Fruit fly (Drosophila melanogaster) whole organism, embryonic: Measurements from ENCODE around the gene CG32713.

Experiments
- C15 ChIP-seq: fragments of 200-800 bp; sonication (Bioruptor generic); IDR thresholded peaks from 3 replicates; pipeline ENCODE4 v1.3.6; 2022; ENCODE audit warnings: missing biosample characterization, missing genetic modification characterization
- CG1024 ChIP-seq: fragments of 200-800 bp; sonication (Bioruptor generic); IDR thresholded peaks from 2 replicates; pipeline ENCODE4 v1.3.6; 2022; ENCODE audit warnings: missing biosample characterization, missing genetic modification characterization
- CG11723 ChIP-seq: fragments of 200-800 bp; sonication (Bioruptor generic); optimal IDR thresholded peaks from 2 replicates; lab custom pipeline; 2017; ENCODE audit warnings: missing biosample characterization, mild to moderate bottlenecking, missing genetic modification characterization
- CG12155 ChIP-seq: fragments of 200-800 bp; sonication (Bioruptor generic); optimal IDR thresholded peaks from 3 replicates; lab custom pipeline; 2016; ENCODE audit warnings: missing biosample characterization, missing genetic modification characterization
- CG13624 ChIP-seq: fragments of 200-800 bp; sonication (Bioruptor generic); optimal IDR thresholded peaks from 2 replicates; lab custom pipeline; 2016; ENCODE audit warnings: missing biosample characterization, missing genetic modification characterization
- CG15696 ChIP-seq: fragments of 200-800 bp; sonication (Bioruptor generic); optimal IDR thresholded peaks from 2 replicates; lab custom pipeline; 2019; ENCODE audit warnings: missing biosample characterization, mild to moderate bottlenecking, missing genetic modification characterization, moderate library complexity
- CG16863 ChIP-seq: fragments of 200-800 bp; sonication (Bioruptor generic); optimal IDR thresholded peaks from 3 replicates; lab custom pipeline; 2016; ENCODE audit warnings: missing biosample characterization, missing genetic modification characterization
- CG17568 ChIP-seq: fragments of 200-800 bp; sonication (Bioruptor generic); optimal IDR thresholded peaks from 2 replicates; lab custom pipeline; 2018; ENCODE audit warnings: missing biosample characterization, mild to moderate bottlenecking, missing genetic modification characterization, moderate library complexity
- CG31388 ChIP-seq: fragments of 200-800 bp; sonication (Bioruptor generic); optimal IDR thresholded peaks from 2 replicates; lab custom pipeline; 2016; ENCODE audit warnings: missing biosample characterization, missing genetic modification characterization
- CG32772 ChIP-seq: fragments of 200-800 bp; sonication (Bioruptor generic); IDR thresholded peaks from 2 replicates; pipeline ENCODE4 v1.3.6; 2022; ENCODE audit warnings: missing biosample characterization, missing genetic modification characterization
- CG5953 ChIP-seq: fragments of 200-800 bp; sonication (Bioruptor generic); IDR thresholded peaks from 2 replicates; pipeline ENCODE4 v1.3.6; 2022; ENCODE audit warnings: missing biosample characterization, missing genetic modification characterization
- CG6175 ChIP-seq: fragments of 200-800 bp; sonication (Bioruptor generic); IDR thresholded peaks from 3 replicates; pipeline ENCODE4 v1.3.6; 2022; ENCODE audit warnings: missing biosample characterization, missing genetic modification characterization
- CG6272 ChIP-seq: fragments of 200-800 bp; sonication (Bioruptor generic); IDR thresholded peaks from 2 replicates; pipeline ENCODE4 v1.3.6; 2022; ENCODE audit warnings: missing biosample characterization, missing genetic modification characterization
- CG6654 ChIP-seq: fragments of 200-800 bp; sonication (Bioruptor generic); optimal IDR thresholded peaks from 2 replicates; lab custom pipeline; 2017; ENCODE audit warnings: missing biosample characterization, mild to moderate bottlenecking, missing genetic modification characterization
- CG6791 ChIP-seq: fragments of 200-800 bp; sonication (Bioruptor generic); IDR thresholded peaks from 3 replicates; pipeline ENCODE4 v1.3.6; 2022; ENCODE audit warnings: missing biosample characterization, missing genetic modification characterization; ENCODE audit not compliant: partially characterized antibody
- CG7357 ChIP-seq: fragments of 200-800 bp; sonication (Bioruptor generic); IDR thresholded peaks from 3 replicates; pipeline ENCODE4 v1.3.6; 2022; ENCODE audit warnings: missing biosample characterization, missing genetic modification characterization
- CG7372 ChIP-seq: fragments of 200-800 bp; sonication (Bioruptor generic); IDR thresholded peaks from 2 replicates; pipeline ENCODE4 v1.3.6; 2022; ENCODE audit warnings: missing biosample characterization, missing genetic modification characterization
- CG7963 ChIP-seq: fragments of 200-800 bp; sonication (Bioruptor generic); IDR thresholded peaks from 3 replicates; pipeline ENCODE4 v1.3.6; 2022; ENCODE audit warnings: missing biosample characterization, missing genetic modification characterization; ENCODE audit not compliant: partially characterized antibody
- D19B ChIP-seq: fragments of 200-800 bp; sonication (Bioruptor generic); optimal IDR thresholded peaks from 2 replicates; lab custom pipeline; 2017; ENCODE audit warnings: missing biosample characterization, mild to moderate bottlenecking, missing genetic modification characterization
- E2f1 ChIP-seq: fragments of 200-800 bp; sonication (Bioruptor generic); IDR thresholded peaks from 2 replicates; pipeline ENCODE4 v1.3.6; 2022; ENCODE audit warnings: missing biosample characterization, missing genetic modification characterization
- E2f2 ChIP-seq: fragments of 200-800 bp; sonication (Bioruptor generic); IDR thresholded peaks from 2 replicates; pipeline ENCODE4 v1.3.6; 2022; ENCODE audit warnings: missing biosample characterization, missing genetic modification characterization
- Fer1 ChIP-seq: fragments of 200-800 bp; sonication (Bioruptor generic); optimal IDR thresholded peaks from 2 replicates; lab custom pipeline; 2017; ENCODE audit warnings: missing biosample characterization, mild to moderate bottlenecking, missing genetic modification characterization
- Fer3 ChIP-seq: fragments of 200-800 bp; sonication (Bioruptor generic); optimal IDR thresholded peaks from 2 replicates; lab custom pipeline; 2018; ENCODE audit warnings: missing biosample characterization, mild to moderate bottlenecking, missing genetic modification characterization, moderate library complexity
- GATAe ChIP-seq: fragments of 200-800 bp; sonication (Bioruptor generic); conservative IDR thresholded peaks from 2 replicates; pipeline ENCODE4 v1.3.6; 2022; ENCODE audit warnings: missing biosample characterization, missing genetic modification characterization
- Gsc ChIP-seq: fragments of 200-800 bp; sonication (Bioruptor generic); IDR thresholded peaks from 2 replicates; pipeline ENCODE4 v1.3.6; 2022; ENCODE audit warnings: missing biosample characterization, missing genetic modification characterization
- HLH3B ChIP-seq: fragments of 200-800 bp; sonication (Bioruptor generic); IDR thresholded peaks from 2 replicates; pipeline ENCODE4 v1.3.6; 2022; ENCODE audit warnings: missing biosample characterization, missing genetic modification characterization
- HLH54F ChIP-seq: fragments of 200-800 bp; sonication (Bioruptor generic); optimal IDR thresholded peaks from 3 replicates; lab custom pipeline; 2016; ENCODE audit warnings: missing biosample characterization, missing genetic modification characterization
- HmgD ChIP-seq: fragments of 200-800 bp; sonication (Bioruptor generic); optimal IDR thresholded peaks from 3 replicates; lab custom pipeline; 2016; ENCODE audit warnings: missing biosample characterization, missing genetic modification characterization
- Hsf ChIP-seq: fragments of 200-800 bp; sonication (Bioruptor generic); optimal IDR thresholded peaks from 3 replicates; lab custom pipeline; 2016; ENCODE audit warnings: missing biosample characterization, missing genetic modification characterization
- Lim3 ChIP-seq: fragments of 200-800 bp; sonication (Bioruptor generic); IDR thresholded peaks from 2 replicates; pipeline ENCODE4 v1.3.6; 2022; ENCODE audit warnings: missing biosample characterization, missing genetic modification characterization
- Max ChIP-seq: fragments of 200-800 bp; sonication (Bioruptor generic); optimal IDR thresholded peaks from 2 replicates; lab custom pipeline; 2016; ENCODE audit warnings: missing biosample characterization, mild to moderate bottlenecking, missing genetic modification characterization
- NK7.1 ChIP-seq: fragments of 200-800 bp; sonication (Bioruptor generic); optimal IDR thresholded peaks from 3 replicates; lab custom pipeline; 2016; ENCODE audit warnings: missing biosample characterization, missing genetic modification characterization
- NfI ChIP-seq: fragments of 200-800 bp; sonication (Bioruptor generic); optimal IDR thresholded peaks from 3 replicates; lab custom pipeline; 2018; ENCODE audit warnings: missing biosample characterization, mild to moderate bottlenecking, missing genetic modification characterization, moderate library complexity
- Taf1 ChIP-seq: fragments of 200-800 bp; sonication (Bioruptor generic); IDR thresholded peaks from 2 replicates; pipeline ENCODE4 v1.3.6; 2022; ENCODE audit warnings: missing biosample characterization, missing genetic modification characterization
- az2 ChIP-seq: fragments of 200-800 bp; sonication (Bioruptor generic); optimal IDR thresholded peaks from 3 replicates; lab custom pipeline; 2016; ENCODE audit warnings: missing biosample characterization, missing genetic modification characterization
- cato ChIP-seq: fragments of 200-800 bp; sonication (Bioruptor generic); optimal IDR thresholded peaks from 2 replicates; lab custom pipeline; 2016; ENCODE audit warnings: missing biosample characterization, missing genetic modification characterization, borderline replicate concordance
- crc ChIP-seq: fragments of 200-800 bp; sonication (Bioruptor generic); optimal IDR thresholded peaks from 2 replicates; lab custom pipeline; 2016; ENCODE audit warnings: missing biosample characterization, missing genetic modification characterization
- dan ChIP-seq: fragments of 200-800 bp; sonication (Bioruptor generic); IDR thresholded peaks from 2 replicates; pipeline ENCODE4 v1.3.6; 2022; ENCODE audit warnings: missing biosample characterization, missing genetic modification characterization
- dmrt11E ChIP-seq: fragments of 200-800 bp; sonication (Bioruptor generic); optimal IDR thresholded peaks from 3 replicates; lab custom pipeline; 2018; ENCODE audit warnings: missing biosample characterization, mild to moderate bottlenecking, missing genetic modification characterization, moderate library complexity
- exex ChIP-seq: fragments of 200-800 bp; sonication (Bioruptor generic); optimal IDR thresholded peaks from 4 replicates; lab custom pipeline; 2018; ENCODE audit warnings: missing biosample characterization, mild to moderate bottlenecking, missing genetic modification characterization, moderate library complexity
- gcm2 ChIP-seq: fragments of 200-800 bp; sonication (Bioruptor generic); optimal IDR thresholded peaks from 2 replicates; lab custom pipeline; 2016; ENCODE audit warnings: missing biosample characterization, missing genetic modification characterization
- gsb ChIP-seq: fragments of 200-800 bp; sonication (Bioruptor generic); IDR thresholded peaks from 2 replicates; pipeline ENCODE4 v1.3.6; 2022; ENCODE audit warnings: missing biosample characterization, missing genetic modification characterization
- jigr1 ChIP-seq: fragments of 200-800 bp; sonication (Bioruptor generic); IDR thresholded peaks from 3 replicates; pipeline ENCODE4 v1.3.6; 2022; ENCODE audit warnings: missing biosample characterization, missing genetic modification characterization
- ken ChIP-seq: fragments of 200-800 bp; sonication (Bioruptor generic); IDR thresholded peaks from 3 replicates; pipeline ENCODE4 v1.3.6; 2022; ENCODE audit warnings: missing biosample characterization, missing genetic modification characterization
- nmo ChIP-seq: fragments of 200-800 bp; sonication (Bioruptor generic); optimal IDR thresholded peaks from 2 replicates; lab custom pipeline; 2018; ENCODE audit warnings: missing biosample characterization, mild to moderate bottlenecking, missing genetic modification characterization, moderate library complexity
- odd ChIP-seq: fragments of 200-800 bp; sonication (Bioruptor generic); optimal IDR thresholded peaks from 2 replicates; lab custom pipeline; 2017; ENCODE audit warnings: missing biosample characterization, mild to moderate bottlenecking, missing genetic modification characterization
- slp2 ChIP-seq: fragments of 200-800 bp; sonication (Bioruptor generic); optimal IDR thresholded peaks from 2 replicates; lab custom pipeline; 2016; ENCODE audit warnings: missing biosample characterization, missing genetic modification characterization
- sob ChIP-seq: fragments of 200-800 bp; sonication (Bioruptor generic); IDR thresholded peaks from 2 replicates; pipeline ENCODE4 v1.3.6; 2022; ENCODE audit warnings: missing biosample characterization, missing genetic modification characterization
- tap ChIP-seq: fragments of 200-800 bp; optimal IDR thresholded peaks from 3 replicates; lab custom pipeline; 2019; ENCODE audit warnings: missing biosample characterization, mild to moderate bottlenecking, missing genetic modification characterization, moderate library complexity
- tna ChIP-seq: fragments of 200-800 bp; sonication (Bioruptor generic); IDR thresholded peaks from 2 replicates; pipeline ENCODE4 v1.3.6; 2022; ENCODE audit warnings: missing biosample characterization, missing genetic modification characterization; ENCODE audit not compliant: partially characterized antibody
- twi ChIP-seq: fragments of 200-800 bp; optimal IDR thresholded peaks from 2 replicates; lab custom pipeline; 2019; ENCODE audit warnings: missing biosample characterization, mild to moderate bottlenecking, missing genetic modification characterization, moderate library complexity
- zfh2 ChIP-seq: fragments of 200-800 bp; sonication (Bioruptor generic); optimal IDR thresholded peaks from 2 replicates; lab custom pipeline; 2016; ENCODE audit warnings: missing biosample characterization, missing genetic modification characterization

The CG32713 gene

DNA sequence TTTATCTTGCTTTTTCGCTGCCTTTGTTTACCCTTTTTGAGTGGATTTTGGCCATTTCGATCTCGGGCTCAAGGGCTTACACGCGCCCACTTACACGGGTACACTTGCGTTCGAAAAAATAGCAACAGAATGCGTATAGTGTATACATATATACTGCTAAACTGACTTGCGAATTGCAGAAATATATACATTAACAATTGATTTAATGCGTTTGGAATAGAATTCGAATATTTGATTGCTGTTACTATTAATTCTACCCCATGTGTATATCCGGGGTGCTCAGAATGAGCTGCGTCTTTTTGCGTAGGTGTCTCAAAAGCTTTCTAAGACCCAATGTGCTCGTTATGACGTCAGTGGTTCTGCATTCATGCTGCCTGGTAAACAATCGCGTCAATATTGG lies 36.0 kb upstream of the CG32713 start (continued):
- TF ChIP-seq Hsf (GFP tag; lab: Kevin White, UChicago) = peak; percentile 39
- TF ChIP-seq CG13624 (GFP tag; lab: Kevin White, UChicago) = peak; percentile 70
- no peak for TF ChIP-seq dmrt11E (tag; lab: Kevin White, UChicago)
- no peak for TF ChIP-seq CG6791 (GFP tag; lab: Robert Waterston, UW)
- TF ChIP-seq exex (tag; lab: Kevin White, UChicago) = no peak
- TF ChIP-seq Taf1 (GFP tag; lab: Robert Waterston, UW) = no peak
- TF ChIP-seq CG6175 (GFP tag; lab: Robert Waterston, UW) = no peak
- 0 out of 2 replicates have a peak, but pooled peaks have one; percentile 22 for TF ChIP-seq CG7372 (GFP tag; lab: Robert Waterston, UW)
- TF ChIP-seq gcm2 (GFP tag; lab: Kevin White, UChicago) = no peak
- TF ChIP-seq CG17568 (GFP tag; lab: Kevin White, UChicago) = peak; percentile 29
- TF ChIP-seq twi (tag; lab: Kevin White, UChicago) = no peak
- peak; percentile 61 for TF ChIP-seq nmo (GFP tag; lab: Kevin White, UChicago)
- TF ChIP-seq E2f1 (GFP tag; lab: Robert Waterston, UW) = peak; percentile 55; the same call in 1 of the 2 replicates
- peak; percentile 2 for TF ChIP-seq Max (GFP tag; lab: Kevin White, UChicago)
- no peak for TF ChIP-seq tna (GFP tag; lab: Robert Waterston, UW)
- TF ChIP-seq tap (tag; lab: Kevin White, UChicago) = no peak
- peak; percentile 43 for TF ChIP-seq Fer3 (tag; lab: Kevin White, UChicago)
- TF ChIP-seq CG12155 (GFP tag; lab: Kevin White, UChicago) = no peak
- TF ChIP-seq E2f2 (GFP tag; lab: Robert Waterston, UW) = peak; percentile 13; the same call in 1 of the 2 replicates
- peak; percentile 1 for TF ChIP-seq CG16863 (GFP tag; lab: Kevin White, UChicago)
- no peak for TF ChIP-seq CG6654 (GFP tag; lab: Kevin White, UChicago)
- no peak for TF ChIP-seq CG11723
- TF ChIP-seq GATAe = no peak
- TF ChIP-seq HLH3B (GFP tag; lab: Robert Waterston, UW) = peak; percentile 16; the same call in 1 of the 2 replicates
- TF ChIP-seq dan (GFP tag; lab: Robert Waterston, UW) = no peak
- TF ChIP-seq CG1024 (GFP tag; lab: Robert Waterston, UW) = no peak
- TF ChIP-seq NK7.1 (GFP tag; lab: Kevin White, UChicago) = peak; percentile 12
- TF ChIP-seq CG6272 (GFP tag; lab: Robert Waterston, UW) = 0 out of 2 replicates have a peak, but pooled peaks have one; percentile 19
- no peak for TF ChIP-seq CG31388 (GFP tag; lab: Kevin White, UChicago)
- peak; percentile 45 for TF ChIP-seq NfI (GFP tag; lab: Kevin White, UChicago)
- TF ChIP-seq C15 (GFP tag; lab: Robert Waterston, UW) = 0 out of 3 replicates have a peak, but pooled peaks have one; percentile 20
- no peak for TF ChIP-seq jigr1 (GFP tag; lab: Robert Waterston, UW)
- TF ChIP-seq HLH54F = peak; percentile 58
- no peak for TF ChIP-seq CG32772
- TF ChIP-seq gsb (GFP tag; lab: Robert Waterston, UW) = peak; percentile 37; the same call in 1 of the 2 replicates
- TF ChIP-seq CG7357 (GFP tag; lab: Robert Waterston, UW) = 0 out of 3 replicates have a peak, but pooled peaks have one; percentile 38
- peak; percentile 50; the same call in 1 of the 2 replicates for TF ChIP-seq sob (GFP tag; lab: Robert Waterston, UW)
- TF ChIP-seq ken = no peak
- TF ChIP-seq HmgD = no peak
- no peak for TF ChIP-seq odd
- no peak for TF ChIP-seq slp2 (GFP tag; lab: Kevin White, UChicago)
- TF ChIP-seq CG5953 = no peak
- no peak for TF ChIP-seq D19B (GFP tag; lab: Kevin White, UChicago)
- TF ChIP-seq Fer1 = peak; percentile 36
- no peak for TF ChIP-seq Lim3 (GFP tag; lab: Robert Waterston, UW)
- TF ChIP-seq CG7963 (GFP tag; lab: Robert Waterston, UW) = no peak
- TF ChIP-seq CG15696 (tag; lab: Kevin White, UChicago) = no peak
- TF ChIP-seq crc (GFP tag; lab: Kevin White, UChicago) = no peak
- no peak for TF ChIP-seq Gsc
- peak; percentile 32 for TF ChIP-seq zfh2 (GFP tag; lab: Kevin White, UChicago)
- no peak for TF ChIP-seq cato (GFP tag; lab: Kevin White, UChicago)
- no peak for TF ChIP-seq az2
